Worm (Caenorhabditis elegans): ENCODE results near the gene F36H5.17.
A peak's percentile ranks its signal among the peaks of the same experiment; 100 is the strongest.

F36H5.17 gene

DNA sequence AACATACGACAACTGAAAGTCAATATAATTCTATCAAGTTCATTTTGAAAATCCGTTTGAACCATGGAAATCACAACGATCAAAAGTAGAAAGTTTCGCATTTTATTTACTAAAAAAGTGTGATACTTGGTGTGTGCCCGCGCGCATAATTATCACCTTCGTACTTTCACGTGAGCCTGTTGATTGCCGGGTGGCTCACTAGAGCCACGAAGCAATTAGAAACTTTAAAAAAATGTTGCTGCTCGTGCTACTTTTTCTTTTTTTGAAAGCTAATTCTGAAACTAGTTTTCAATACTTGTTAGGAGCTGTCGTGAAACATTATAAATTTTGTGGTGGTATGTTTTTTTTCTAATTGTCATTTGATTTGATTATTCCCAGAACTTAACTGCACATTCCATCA is 17.1 kb downstream of the F36H5.17 start, which contains the start of the genes irld-9 and irld-33:
TSS of gene irld-9 (minus strand) at position 101 of the 400 bp plus-strand sequence.
TSS of gene irld-33 (plus strand) at position 209 of the 400 bp plus-strand sequence.
- TF ChIP-seq flt-1 (GFP tag; IDR thresholded peaks at IDR 0.05) (no peak), ztf-29 (GFP tag; IDR thresholded peaks at IDR 0.05) (no peak), klf-2 (GFP tag; conservative IDR thresholded peaks at IDR 0.05) (no peak), med-1 (GFP tag; optimal IDR thresholded peaks at IDR 0.05; ENCODE audit: insufficient read depth) (no peak), tab-1 (GFP tag; IDR thresholded peaks at IDR 0.05) (no peak), T22C8.4 (GFP tag; IDR thresholded peaks at IDR 0.05) (no peak), cog-1 (tag; optimal IDR thresholded peaks at IDR 0.05) (no peak), ref-1 (GFP tag; conservative IDR thresholded peaks at IDR 0.05) (no peak), ztf-23 (GFP tag; IDR thresholded peaks at IDR 0.05) (no peak)

DNA sequence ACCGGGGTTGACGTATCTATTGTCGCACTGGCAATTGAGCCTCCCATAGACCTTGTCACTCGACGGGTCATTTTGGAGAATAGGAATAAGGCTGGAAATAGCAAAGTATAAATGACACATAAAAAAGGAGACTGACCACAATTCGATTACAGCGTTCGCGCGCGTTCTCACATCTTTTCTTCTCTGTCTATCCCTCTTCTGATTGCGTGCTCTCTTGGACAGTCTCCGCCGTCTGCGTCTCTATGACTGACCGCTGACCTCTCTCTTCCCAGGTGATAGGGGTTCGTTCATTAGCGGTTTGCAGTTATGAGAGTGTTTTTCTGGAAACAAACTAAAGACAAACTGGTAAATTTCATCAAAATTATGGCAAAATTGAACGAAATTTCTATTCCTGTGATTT is 19.6 kb downstream of the F36H5.17 start, which contains the start of gene ceh-83:
TSS of gene ceh-83 (minus strand) at position 181 of the 400 bp plus-strand sequence.
- TF ChIP-seq tab-1 (GFP tag; IDR thresholded peaks at IDR 0.05) (no peak), med-1 (GFP tag; optimal IDR thresholded peaks at IDR 0.05; ENCODE audit: insufficient read depth) (no peak), klf-2 (GFP tag; conservative IDR thresholded peaks at IDR 0.05) (no peak), ztf-29 (GFP tag; IDR thresholded peaks at IDR 0.05) (no peak), flt-1 (GFP tag; IDR thresholded peaks at IDR 0.05) (no peak), ztf-23 (GFP tag; IDR thresholded peaks at IDR 0.05) (no peak), ref-1 (GFP tag; conservative IDR thresholded peaks at IDR 0.05) (no peak), T22C8.4 (GFP tag; IDR thresholded peaks at IDR 0.05) (no peak), cog-1 (tag; optimal IDR thresholded peaks at IDR 0.05) (no peak)

DNA sequence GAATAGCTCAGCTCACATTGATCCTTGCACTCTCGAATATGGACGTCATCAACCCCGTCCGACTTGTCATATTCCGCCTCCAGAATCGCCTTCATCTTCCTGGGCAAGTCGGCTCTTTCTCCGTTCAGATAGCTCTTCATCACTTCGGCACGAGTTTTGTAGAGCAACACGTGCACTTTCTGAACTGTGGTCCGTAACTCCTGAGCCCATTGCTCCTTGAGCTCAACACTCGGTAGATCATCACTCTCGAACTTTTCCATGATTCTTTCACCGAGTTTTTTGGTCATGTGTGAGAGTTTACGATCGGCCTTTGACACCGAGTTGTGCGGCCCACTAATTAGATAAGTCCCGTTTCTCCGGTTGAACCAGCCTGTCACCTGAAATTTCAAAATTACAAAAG is 20.8 kb downstream of the F36H5.17 start:
- TF ChIP-seq T22C8.4 (GFP tag; IDR thresholded peaks at IDR 0.05) (no peak), tab-1 (GFP tag; IDR thresholded peaks at IDR 0.05) (no peak), flt-1 (GFP tag; IDR thresholded peaks at IDR 0.05) (no peak), cog-1 (tag; optimal IDR thresholded peaks at IDR 0.05) (no peak), ztf-29 (GFP tag; IDR thresholded peaks at IDR 0.05) (no peak), med-1 (GFP tag; optimal IDR thresholded peaks at IDR 0.05; ENCODE audit: insufficient read depth) (no peak), ref-1 (GFP tag; conservative IDR thresholded peaks at IDR 0.05) (no peak), klf-2 (GFP tag; conservative IDR thresholded peaks at IDR 0.05) (no peak), ztf-23 (GFP tag; IDR thresholded peaks at IDR 0.05) (no peak)

DNA sequence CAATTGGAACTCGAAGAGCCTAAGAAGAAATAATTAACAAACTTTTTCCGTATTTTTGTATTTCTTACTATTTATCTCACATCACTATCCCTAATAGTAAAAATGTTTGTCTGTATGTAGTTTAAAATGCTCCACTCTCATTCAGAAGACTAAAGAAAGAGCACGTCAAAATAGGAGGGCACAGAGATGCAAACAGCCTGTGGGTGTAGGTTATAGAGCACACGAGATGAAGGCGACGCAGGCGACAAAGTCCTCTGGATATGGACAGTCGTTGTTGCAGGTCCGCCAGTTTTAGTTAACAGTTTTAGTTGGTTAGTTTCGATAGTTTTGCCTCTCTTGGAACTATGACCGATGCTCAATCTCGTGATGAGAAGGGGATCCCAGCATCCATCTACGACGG is 24.0 kb downstream of the F36H5.17 start, which contains the start of gene ceh-82:
TSS of gene ceh-82 (plus strand) at position 301 of the 400 bp plus-strand sequence.
- TF ChIP-seq ztf-29 (GFP tag; IDR thresholded peaks at IDR 0.05): no peak
- no peak for TF ChIP-seq med-1 (GFP tag; optimal IDR thresholded peaks at IDR 0.05; ENCODE audit: insufficient read depth)
- TF ChIP-seq T22C8.4 (GFP tag; IDR thresholded peaks at IDR 0.05): no peak
- no peak for TF ChIP-seq klf-2 (GFP tag; conservative IDR thresholded peaks at IDR 0.05)
- no peak for TF ChIP-seq ztf-23 (GFP tag; IDR thresholded peaks at IDR 0.05)
- no peak for TF ChIP-seq cog-1 (tag; optimal IDR thresholded peaks at IDR 0.05)

DNA sequence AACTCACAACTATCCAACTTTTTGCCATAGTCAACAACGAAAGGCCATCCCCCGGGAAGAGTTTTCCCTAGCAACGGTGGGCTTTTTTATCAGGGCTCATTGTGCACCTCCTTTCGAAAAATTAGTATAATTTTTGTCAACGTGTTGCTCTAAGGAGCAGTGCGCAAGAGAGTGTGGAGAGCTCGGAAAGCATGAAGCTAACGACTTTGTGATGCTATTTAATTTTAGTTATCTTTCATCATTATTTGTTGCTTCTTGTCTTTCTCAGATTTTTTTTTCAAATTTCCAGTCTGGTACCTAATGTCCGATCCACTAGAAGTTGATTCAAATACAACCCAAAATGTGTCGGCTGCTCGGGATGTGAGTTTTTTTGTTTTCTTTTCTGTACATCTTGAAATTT is 25.9 kb downstream of the F36H5.17 start, which contains the start of gene ceh-81:
TSS of gene ceh-81 (plus strand) at position 301 of the 400 bp plus-strand sequence.
- TF ChIP-seq T22C8.4 (GFP tag; IDR thresholded peaks at IDR 0.05) (no peak), klf-2 (GFP tag; conservative IDR thresholded peaks at IDR 0.05) (no peak), tab-1 (GFP tag; IDR thresholded peaks at IDR 0.05) (no peak), ztf-23 (GFP tag; IDR thresholded peaks at IDR 0.05) (no peak)

DNA sequence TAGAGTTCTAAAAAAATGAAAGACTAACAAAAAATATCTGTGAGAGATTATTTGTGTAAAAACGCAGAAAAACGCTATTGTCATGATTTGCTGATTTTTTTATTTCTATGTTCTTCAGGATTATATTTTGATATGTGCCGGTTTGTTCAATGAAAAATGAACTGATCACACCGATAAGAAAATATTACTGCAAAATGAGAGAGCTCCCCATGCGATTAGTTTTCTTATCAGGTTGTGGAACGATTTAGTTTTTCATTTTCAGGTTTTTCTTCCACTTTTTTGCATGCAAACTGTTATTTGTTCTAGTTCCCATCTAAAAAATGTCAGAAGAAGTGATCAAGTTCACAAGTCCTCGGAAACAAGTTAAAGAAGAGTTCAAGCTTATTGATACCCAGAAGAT is 27.7 kb downstream of the F36H5.17 start, which contains the start of gene btb-9:
TSS of gene btb-9 (plus strand) at position 254 of the 400 bp plus-strand sequence.
- no peak for TF ChIP-seq T22C8.4 (GFP tag; IDR thresholded peaks at IDR 0.05)
- TF ChIP-seq ref-1 (GFP tag; conservative IDR thresholded peaks at IDR 0.05): no peak
- no peak for TF ChIP-seq cog-1 (tag; optimal IDR thresholded peaks at IDR 0.05)
- TF ChIP-seq ztf-23 (GFP tag; IDR thresholded peaks at IDR 0.05): no peak
- no peak for TF ChIP-seq tab-1 (GFP tag; IDR thresholded peaks at IDR 0.05)
- no peak for TF ChIP-seq med-1 (GFP tag; optimal IDR thresholded peaks at IDR 0.05; ENCODE audit: insufficient read depth)
- TF ChIP-seq flt-1 (GFP tag; IDR thresholded peaks at IDR 0.05): no peak
- TF ChIP-seq klf-2 (GFP tag; conservative IDR thresholded peaks at IDR 0.05): no peak
- no peak for TF ChIP-seq ztf-29 (GFP tag; IDR thresholded peaks at IDR 0.05)

DNA sequence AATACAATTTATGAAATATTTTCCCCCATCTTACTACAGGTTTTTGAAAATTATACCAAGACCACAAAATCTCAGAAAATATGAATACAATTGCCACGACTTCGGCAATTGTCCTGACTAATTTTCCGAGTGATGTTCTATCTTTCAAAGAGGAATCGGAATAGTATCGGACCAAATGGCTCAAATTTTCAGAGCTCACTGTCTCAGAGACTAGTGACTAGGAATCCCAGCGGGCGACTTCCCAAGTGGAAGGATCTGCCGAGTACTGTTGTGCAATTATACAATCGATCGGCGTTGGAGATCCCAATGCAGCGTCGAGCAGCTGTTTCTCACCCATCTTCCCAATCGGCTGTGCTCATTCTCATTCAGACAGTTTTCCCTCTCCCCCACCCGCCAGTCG is 30.2 kb downstream of the F36H5.17 start, which contains the start of gene F45C12.17:
TSS of gene F45C12.17 (plus strand) at position 377 of the 400 bp plus-strand sequence.
- TF ChIP-seq flt-1 (GFP tag; IDR thresholded peaks at IDR 0.05) (0 out of 2 replicates have a peak, but pooled peaks have one; percentile 21), ref-1 (GFP tag; conservative IDR thresholded peaks at IDR 0.05) (no peak)

DNA sequence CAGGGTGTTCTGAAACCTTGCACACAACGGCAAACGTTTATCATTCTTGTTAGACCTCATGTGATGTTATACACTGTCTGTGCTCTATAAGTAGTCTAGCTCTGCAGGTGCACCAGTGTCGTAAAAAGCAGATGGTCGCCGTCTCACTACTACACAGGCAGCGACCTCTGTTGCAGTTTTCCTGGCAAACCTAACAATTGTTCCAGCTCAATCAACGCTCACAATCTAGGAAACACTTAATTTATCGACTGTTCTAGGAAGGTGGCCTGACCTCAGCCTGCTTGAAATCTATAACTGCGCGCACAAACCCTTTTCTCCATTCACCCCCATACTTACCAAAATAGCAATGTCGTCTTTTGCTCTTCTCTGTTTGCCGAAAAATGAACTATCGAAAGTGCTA is 31.7 kb downstream of the F36H5.17 start, which contains the start of gene fbxb-11:
TSS of gene fbxb-11 (plus strand) at position 301 of the 400 bp plus-strand sequence.
- no peak for TF ChIP-seq klf-2 (GFP tag; conservative IDR thresholded peaks at IDR 0.05)
- no peak for TF ChIP-seq med-1 (GFP tag; optimal IDR thresholded peaks at IDR 0.05; ENCODE audit: insufficient read depth)
- TF ChIP-seq ztf-23 (GFP tag; IDR thresholded peaks at IDR 0.05): no peak
- TF ChIP-seq cog-1 (tag; optimal IDR thresholded peaks at IDR 0.05): no peak
- TF ChIP-seq ztf-29 (GFP tag; IDR thresholded peaks at IDR 0.05): no peak
- no peak for TF ChIP-seq ref-1 (GFP tag; conservative IDR thresholded peaks at IDR 0.05)
- no peak for TF ChIP-seq T22C8.4 (GFP tag; IDR thresholded peaks at IDR 0.05)
- no peak for TF ChIP-seq tab-1 (GFP tag; IDR thresholded peaks at IDR 0.05)
- TF ChIP-seq flt-1 (GFP tag; IDR thresholded peaks at IDR 0.05): no peak

DNA sequence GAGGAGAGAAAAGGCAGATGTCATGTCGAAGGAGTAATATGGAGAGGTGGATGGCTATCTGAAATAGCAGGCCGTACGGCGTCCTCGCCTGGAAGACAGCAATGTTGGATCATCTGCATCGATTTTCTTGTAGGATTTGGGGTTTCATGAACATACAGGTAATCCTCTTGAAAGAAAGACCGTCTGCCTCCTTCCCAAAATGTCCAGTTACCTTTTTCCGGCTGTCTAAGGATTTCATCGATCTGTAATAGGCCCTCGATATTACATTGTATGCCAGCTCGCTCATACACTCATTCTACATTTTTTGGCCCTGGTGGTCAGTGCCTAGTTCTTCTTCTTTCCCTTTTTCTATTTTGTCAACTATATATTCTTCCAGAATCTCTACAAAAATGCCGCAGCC is 33.6 kb downstream of the F36H5.17 start, which contains the start of the genes fbxb-5 and btb-8:
TSS of gene fbxb-5 (minus strand) at position 101 of the 400 bp plus-strand sequence.
TSS of gene btb-8 (plus strand) at position 377 of the 400 bp plus-strand sequence.
- TF ChIP-seq tab-1 (GFP tag; IDR thresholded peaks at IDR 0.05): no peak
- TF ChIP-seq ztf-29 (GFP tag; IDR thresholded peaks at IDR 0.05): no peak
- no peak for TF ChIP-seq T22C8.4 (GFP tag; IDR thresholded peaks at IDR 0.05)
- TF ChIP-seq klf-2 (GFP tag; conservative IDR thresholded peaks at IDR 0.05): no peak

DNA sequence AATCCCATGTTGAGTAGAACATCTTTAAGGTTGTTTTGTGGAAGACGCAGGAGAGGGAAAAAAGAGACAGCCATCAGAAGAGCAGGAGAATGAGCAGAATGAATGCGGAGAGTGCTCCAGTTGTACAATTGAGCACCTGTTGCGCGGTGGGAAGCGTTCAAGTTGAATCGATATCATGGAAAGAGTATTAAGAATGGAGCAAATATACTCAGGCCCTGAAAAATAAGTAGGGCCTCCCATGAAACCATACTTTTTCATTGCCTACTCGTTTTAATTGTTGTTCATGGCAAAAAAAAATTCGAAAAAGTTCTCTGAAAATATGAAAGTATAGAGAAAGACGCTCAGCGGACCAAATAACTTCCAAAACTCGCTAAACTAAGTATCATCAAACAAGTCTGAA is 36.8 kb downstream of the F36H5.17 start, which contains the start of gene fbxb-48:
TSS of gene fbxb-48 (minus strand) at position 101 of the 400 bp plus-strand sequence.
- TF ChIP-seq cog-1 (tag; optimal IDR thresholded peaks at IDR 0.05): no peak
- TF ChIP-seq med-1 (GFP tag; optimal IDR thresholded peaks at IDR 0.05; ENCODE audit: insufficient read depth): no peak
- TF ChIP-seq klf-2 (GFP tag; conservative IDR thresholded peaks at IDR 0.05): no peak
- TF ChIP-seq T22C8.4 (GFP tag; IDR thresholded peaks at IDR 0.05): no peak

All from whole organism, midembryonic.